Comparison of ENCODE assay signal across 1 fruit fly cellular context in the genomic region with DNA sequence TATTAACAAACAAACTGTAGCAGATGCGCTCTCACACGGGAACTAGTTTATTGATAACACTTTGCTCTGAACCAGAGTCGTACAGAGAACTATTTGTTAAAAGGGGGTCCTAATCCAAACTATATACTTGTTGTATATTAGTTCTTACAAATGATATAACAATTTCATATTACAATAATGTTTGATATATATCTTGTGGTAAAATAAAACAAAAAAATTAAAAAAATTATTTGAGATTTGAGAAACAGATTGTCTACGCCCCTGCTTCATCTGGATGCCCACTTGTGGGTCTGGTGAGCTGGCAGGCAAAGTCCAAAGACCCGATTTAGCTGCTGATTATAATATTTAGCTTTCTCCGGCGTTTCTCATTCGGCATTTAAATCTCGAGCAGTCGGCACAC.
TF ChIP-seq lines count a peak whose summit lies in the region.

Gene CG5321, plus strand, starts transcription at position 380 of the 400 bp plus-strand sequence.

TF ChIP-seq in whole organism, embryonic, 481 proteins besides CTCF, POLR2A, EP300 and RAD21 (continued from another document and continues in another):
- TF ChIP-seq CG34422 (GFP tag; IDR thresholded peaks at IDR 0.05; lab: Robert Waterston, UW) (no peak), CG10979 (tag; optimal IDR thresholded peaks at IDR 0.05; lab: Kevin White, UChicago) (peak; percentile 69), Hand (GFP tag; optimal IDR thresholded peaks at IDR 0.05; lab: Kevin White, UChicago) (no peak), CG8765 (GFP tag; IDR thresholded peaks at IDR 0.05; lab: Robert Waterston, UW) (no peak), sima (GFP tag; optimal IDR thresholded peaks at IDR 0.05; lab: Kevin White, UChicago) (no peak), CG8089 (GFP tag; optimal IDR thresholded peaks at IDR 0.05; lab: Kevin White, UChicago) (no peak), prd (optimal IDR thresholded peaks at IDR 0.05; lab: Kevin White, UChicago) (no peak), prd (GFP tag; IDR thresholded peaks at IDR 0.05; lab: Robert Waterston, UW) (peak; percentile 60), PHDP (tag; optimal IDR thresholded peaks at IDR 0.05; lab: Kevin White, UChicago) (peak; percentile 70), Chrac-16 (GFP tag; optimal IDR thresholded peaks at IDR 0.05; lab: Kevin White, UChicago) (peak; percentile 12), sug (tag; optimal IDR thresholded peaks at IDR 0.05; lab: Kevin White, UChicago) (peak; percentile 17), Xrp1 (GFP tag; IDR thresholded peaks at IDR 0.05; lab: Robert Waterston, UW) (peak; percentile 54), CG12769 (tag; optimal IDR thresholded peaks at IDR 0.05; lab: Kevin White, UChicago) (peak; percentile 0), CG14050 (GFP tag; IDR thresholded peaks at IDR 0.05; lab: Robert Waterston, UW) (no peak), grau (tag; optimal IDR thresholded peaks at IDR 0.05; lab: Kevin White, UChicago) (peak; percentile 65), croc (GFP tag; conservative IDR thresholded peaks at IDR 0.05; lab: Robert Waterston, UW) (no peak), Atf6 (GFP tag; IDR thresholded peaks at IDR 0.05; lab: Robert Waterston, UW) (no peak), ssp (GFP tag; IDR thresholded peaks at IDR 0.05; lab: Robert Waterston, UW) (peak; percentile 29; the same call in 1 of the 2 replicates), bowl (GFP tag; IDR thresholded peaks at IDR 0.05; lab: Robert Waterston, UW) (no peak), CG17186 (GFP tag; optimal IDR thresholded peaks at IDR 0.05; lab: Kevin White, UChicago) (no peak), gfzf (GFP tag; optimal IDR thresholded peaks at IDR 0.05; lab: Kevin White, UChicago) (no peak), D19A (tag; optimal IDR thresholded peaks at IDR 0.05; lab: Kevin White, UChicago) (peak; percentile 43), CG5245 (GFP tag; optimal IDR thresholded peaks at IDR 0.05; lab: Kevin White, UChicago) (no peak), CG6765 (GFP tag; optimal IDR thresholded peaks at IDR 0.05; lab: Kevin White, UChicago) (no peak), CG1832 (GFP tag; optimal IDR thresholded peaks at IDR 0.05; lab: Kevin White, UChicago) (no peak), Abd-B (GFP tag; optimal IDR thresholded peaks at IDR 0.05; lab: Kevin White, UChicago) (no peak), al (GFP tag; IDR thresholded peaks at IDR 0.05; lab: Robert Waterston, UW) (no peak), CG11093 (GFP tag; IDR thresholded peaks at IDR 0.05; lab: Robert Waterston, UW) (0 out of 3 replicates have a peak, but pooled peaks have one; percentile 41), CG6683 (GFP tag; optimal IDR thresholded peaks at IDR 0.05; lab: Kevin White, UChicago) (no peak), cad (GFP tag; optimal IDR thresholded peaks at IDR 0.05; lab: Kevin White, UChicago) (no peak), Lpt (GFP tag; optimal IDR thresholded peaks at IDR 0.05; lab: Kevin White, UChicago) (no peak), nmo (GFP tag; optimal IDR thresholded peaks at IDR 0.05; lab: Kevin White, UChicago) (peak; percentile 76), CG1529 (GFP tag; optimal IDR thresholded peaks at IDR 0.05; lab: Kevin White, UChicago) (peak; percentile 7), klu (GFP tag; IDR thresholded peaks at IDR 0.05; lab: Robert Waterston, UW) (no peak), crol (GFP tag; IDR thresholded peaks at IDR 0.05; lab: Robert Waterston, UW) (no peak), cas (GFP tag; IDR thresholded peaks at IDR 0.05; lab: Robert Waterston, UW) (no peak), unc-4 (GFP tag; IDR thresholded peaks at IDR 0.05; lab: Robert Waterston, UW; ENCODE audit: partially characterized antibody) (no peak), gt (GFP tag; IDR thresholded peaks at IDR 0.05; lab: Robert Waterston, UW) (no peak), Hmr (GFP tag; optimal IDR thresholded peaks at IDR 0.05; lab: Kevin White, UChicago) (peak; percentile 30), Hey (tag; optimal IDR thresholded peaks at IDR 0.05; lab: Kevin White, UChicago) (no peak), Hr3 (GFP tag; optimal IDR thresholded peaks at IDR 0.05; lab: Kevin White, UChicago) (peak; percentile 19), CG17568 (GFP tag; optimal IDR thresholded peaks at IDR 0.05; lab: Kevin White, UChicago) (no peak), tx (GFP tag; optimal IDR thresholded peaks at IDR 0.05; lab: Kevin White, UChicago) (no peak), fu2 (GFP tag; optimal IDR thresholded peaks at IDR 0.05; lab: Kevin White, UChicago) (no peak), CG14965 (GFP tag; optimal IDR thresholded peaks at IDR 0.05; lab: Kevin White, UChicago; ENCODE audit: borderline replicate concordance) (no peak), CG1603 (tag; optimal IDR thresholded peaks at IDR 0.05; lab: Kevin White, UChicago) (peak; percentile 8), Doc3 (GFP tag; IDR thresholded peaks at IDR 0.05; lab: Robert Waterston, UW; ENCODE audit: partially characterized antibody) (no peak), pzg (GFP tag; optimal IDR thresholded peaks at IDR 0.05; lab: Kevin White, UChicago) (no peak), Rx (GFP tag; IDR thresholded peaks at IDR 0.05; lab: Robert Waterston, UW) (no peak), CG8290 (GFP tag; optimal IDR thresholded peaks at IDR 0.05; lab: Kevin White, UChicago) (no peak), CG8290 (tag; optimal IDR thresholded peaks at IDR 0.05; lab: Kevin White, UChicago) (no peak), H2.0 (GFP tag; IDR thresholded peaks at IDR 0.05; lab: Robert Waterston, UW) (0 out of 2 replicates have a peak, but pooled peaks have one; percentile 19), CG16863 (GFP tag; optimal IDR thresholded peaks at IDR 0.05; lab: Kevin White, UChicago) (no peak), dmrt99B (tag; optimal IDR thresholded peaks at IDR 0.05; lab: Kevin White, UChicago) (peak; percentile 66), tin (GFP tag; optimal IDR thresholded peaks at IDR 0.05; lab: Kevin White, UChicago) (peak; percentile 5), Adf1 (GFP tag; IDR thresholded peaks at IDR 0.05; lab: Robert Waterston, UW) (no peak), Hmx (GFP tag; optimal IDR thresholded peaks at IDR 0.05; lab: Kevin White, UChicago) (no peak), CG12104 (GFP tag; optimal IDR thresholded peaks at IDR 0.05; lab: Kevin White, UChicago) (no peak), gem (tag; optimal IDR thresholded peaks at IDR 0.05; lab: Kevin White, UChicago) (peak; percentile 79), CG6654 (GFP tag; optimal IDR thresholded peaks at IDR 0.05; lab: Kevin White, UChicago) (no peak), sob (GFP tag; IDR thresholded peaks at IDR 0.05; lab: Robert Waterston, UW) (0 out of 2 replicates have a peak, but pooled peaks have one; percentile 15), CG34224 (GFP tag; IDR thresholded peaks at IDR 0.05; lab: Robert Waterston, UW; ENCODE audit: partially characterized antibody) (no peak), peb (GFP tag; IDR thresholded peaks at IDR 0.05; lab: Robert Waterston, UW) (no peak), pan (optimal IDR thresholded peaks at IDR 0.05; lab: Kevin White, UChicago) (no peak), pan (GFP tag; optimal IDR thresholded peaks at IDR 0.05 in 1 of 2, IDR thresholded peaks at IDR 0.05 in 1 of 2) (no peak), Fer3 (tag; optimal IDR thresholded peaks at IDR 0.05; lab: Kevin White, UChicago) (peak; percentile 53), run (tag; optimal IDR thresholded peaks at IDR 0.05; lab: Kevin White, UChicago) (no peak), p53 (GFP tag; optimal IDR thresholded peaks at IDR 0.05; lab: Kevin White, UChicago) (no peak), CG12236 (GFP tag; optimal IDR thresholded peaks at IDR 0.05; lab: Kevin White, UChicago) (no peak), BtbVII (GFP tag; optimal IDR thresholded peaks at IDR 0.05; lab: Kevin White, UChicago) (no peak), B-H1 (GFP tag; IDR thresholded peaks at IDR 0.05; lab: Robert Waterston, UW) (no peak), Awh (GFP tag; IDR thresholded peaks at IDR 0.05; lab: Robert Waterston, UW) (0 out of 2 replicates have a peak, but pooled peaks have one; percentile 47), aop (GFP tag; IDR thresholded peaks at IDR 0.05; lab: Robert Waterston, UW) (no peak), shn (GFP tag; optimal IDR thresholded peaks at IDR 0.05; lab: Kevin White, UChicago) (no peak), CG43689 (GFP tag; IDR thresholded peaks at IDR 0.05; lab: Robert Waterston, UW) (no peak), sens (GFP tag; lab: Kevin White, UChicago) (peak; percentile 26), CG9609 (GFP tag; optimal IDR thresholded peaks at IDR 0.05; lab: Kevin White, UChicago) (no peak), sna (GFP tag; IDR thresholded peaks at IDR 0.05; lab: Robert Waterston, UW; ENCODE audit: partially characterized antibody) (no peak), Aef1 (GFP tag; IDR thresholded peaks at IDR 0.05; lab: Robert Waterston, UW) (no peak), rib (GFP tag; IDR thresholded peaks at IDR 0.05; lab: Robert Waterston, UW) (no peak), z (GFP tag; IDR thresholded peaks at IDR 0.05; lab: Robert Waterston, UW) (no peak), wdn (GFP tag; IDR thresholded peaks at IDR 0.05; lab: Robert Waterston, UW) (no peak), Antp (GFP tag; optimal IDR thresholded peaks at IDR 0.05; lab: Kevin White, UChicago) (no peak), jing (GFP tag; optimal IDR thresholded peaks at IDR 0.05; lab: Kevin White, UChicago) (no peak), CG18011 (GFP tag; optimal IDR thresholded peaks at IDR 0.05; lab: Kevin White, UChicago) (no peak), CG13123 (GFP tag; optimal IDR thresholded peaks at IDR 0.05; lab: Kevin White, UChicago) (no peak), Dll (GFP tag; IDR thresholded peaks at IDR 0.05; lab: Robert Waterston, UW; ENCODE audit: partially characterized antibody) (no peak), Mrtf (GFP tag; IDR thresholded peaks at IDR 0.05; lab: Robert Waterston, UW) (no peak), Stat92E (GFP tag; optimal IDR thresholded peaks at IDR 0.05; lab: Kevin White, UChicago) (no peak), CG7745 (tag; optimal IDR thresholded peaks at IDR 0.05; lab: Kevin White, UChicago) (no peak), fd102C (GFP tag; optimal IDR thresholded peaks at IDR 0.05; lab: Kevin White, UChicago) (no peak), CG17328 (GFP tag; IDR thresholded peaks at IDR 0.05; lab: Robert Waterston, UW) (no peak), pum (GFP tag; optimal IDR thresholded peaks at IDR 0.05; lab: Kevin White, UChicago) (no peak), H15 (GFP tag; IDR thresholded peaks at IDR 0.05; lab: Robert Waterston, UW) (no peak), sr (GFP tag; IDR thresholded peaks at IDR 0.05; lab: Robert Waterston, UW) (no peak), toy (GFP tag; IDR thresholded peaks at IDR 0.05; lab: Robert Waterston, UW) (no peak), YL-1 (GFP tag; optimal IDR thresholded peaks at IDR 0.05; lab: Kevin White, UChicago) (no peak), CG2712 (tag; optimal IDR thresholded peaks at IDR 0.05; lab: Kevin White, UChicago) (peak; percentile 79), slou (GFP tag; optimal IDR thresholded peaks at IDR 0.05; lab: Kevin White, UChicago) (no peak), CkIIα-i1 (GFP tag; IDR thresholded peaks at IDR 0.05; lab: Robert Waterston, UW) (no peak), hth (optimal IDR thresholded peaks at IDR 0.05; lab: Kevin White, UChicago) (no peak), BEAF-32 (GFP tag; optimal IDR thresholded peaks at IDR 0.05; lab: Kevin White, UChicago) (no peak), TFAM (GFP tag; optimal IDR thresholded peaks at IDR 0.05; lab: Kevin White, UChicago) (no peak), CG18599 (GFP tag; optimal IDR thresholded peaks at IDR 0.05; lab: Kevin White, UChicago) (peak; percentile 71), CG9876 (GFP tag; optimal IDR thresholded peaks at IDR 0.05; lab: Kevin White, UChicago) (no peak), dpn (GFP tag; optimal IDR thresholded peaks at IDR 0.05; lab: Kevin White, UChicago) (peak in 1 of 2 experiments; percentile 34), CG30403 (GFP tag; optimal IDR thresholded peaks at IDR 0.05; lab: Kevin White, UChicago) (peak; percentile 47), gcm (GFP tag; optimal IDR thresholded peaks at IDR 0.05; lab: Kevin White, UChicago) (peak; percentile 32), Ssrp (tag; optimal IDR thresholded peaks at IDR 0.05; lab: Kevin White, UChicago) (peak; percentile 31), zen2 (GFP tag; IDR thresholded peaks at IDR 0.05; lab: Robert Waterston, UW; ENCODE audit: partially characterized antibody) (no peak), bcd (GFP tag; optimal IDR thresholded peaks at IDR 0.05; lab: Kevin White, UChicago) (peak; percentile 44), ato (GFP tag; IDR thresholded peaks at IDR 0.05; lab: Robert Waterston, UW; ENCODE audit: partially characterized antibody) (no peak), Mad (GFP tag; optimal IDR thresholded peaks at IDR 0.05; lab: Kevin White, UChicago) (no peak), ranshi (GFP tag; IDR thresholded peaks at IDR 0.05; lab: Robert Waterston, UW) (no peak), CG6272 (GFP tag; IDR thresholded peaks at IDR 0.05; lab: Robert Waterston, UW) (0 out of 2 replicates have a peak, but pooled peaks have one; percentile 27), CG15269 (tag; optimal IDR thresholded peaks at IDR 0.05; lab: Kevin White, UChicago) (peak; percentile 42), org-1 (GFP tag; optimal IDR thresholded peaks at IDR 0.05; lab: Kevin White, UChicago) (peak; percentile 13), zfh2 (GFP tag; optimal IDR thresholded peaks at IDR 0.05; lab: Kevin White, UChicago) (no peak), CG5180 (GFP tag; optimal IDR thresholded peaks at IDR 0.05; lab: Kevin White, UChicago) (no peak), CG33213 (GFP tag; optimal IDR thresholded peaks at IDR 0.05; lab: Kevin White, UChicago) (no peak), CG33557 (GFP tag; optimal IDR thresholded peaks at IDR 0.05; lab: Kevin White, UChicago) (no peak), en (GFP tag; optimal IDR thresholded peaks at IDR 0.05; lab: Kevin White, UChicago) (no peak), CG8944 (GFP tag; optimal IDR thresholded peaks at IDR 0.05; lab: Kevin White, UChicago) (no peak), Dbx (GFP tag; IDR thresholded peaks at IDR 0.05; lab: Robert Waterston, UW) (no peak), CG1602 (GFP tag; optimal IDR thresholded peaks at IDR 0.05; lab: Kevin White, UChicago) (no peak), fd64A (GFP tag; optimal IDR thresholded peaks at IDR 0.05; lab: Kevin White, UChicago) (no peak), CG7556 (GFP tag; optimal IDR thresholded peaks at IDR 0.05; lab: Kevin White, UChicago) (peak; percentile 45), knrl (GFP tag; IDR thresholded peaks at IDR 0.05; lab: Robert Waterston, UW; ENCODE audit: partially characterized antibody) (no peak), GATAe (GFP tag; conservative IDR thresholded peaks at IDR 0.05; lab: Robert Waterston, UW) (no peak), ro (GFP tag; IDR thresholded peaks at IDR 0.05; lab: Robert Waterston, UW) (no peak), CG7372 (GFP tag; IDR thresholded peaks at IDR 0.05; lab: Robert Waterston, UW) (no peak), salm (tag; optimal IDR thresholded peaks at IDR 0.05; lab: Kevin White, UChicago) (peak; percentile 7)
